Worm (Caenorhabditis elegans): ENCODE data around the gene gadr-2.
A peak's percentile ranks its signal among the peaks of the same experiment; 100 is the strongest.

The gadr-2 gene

DNA sequence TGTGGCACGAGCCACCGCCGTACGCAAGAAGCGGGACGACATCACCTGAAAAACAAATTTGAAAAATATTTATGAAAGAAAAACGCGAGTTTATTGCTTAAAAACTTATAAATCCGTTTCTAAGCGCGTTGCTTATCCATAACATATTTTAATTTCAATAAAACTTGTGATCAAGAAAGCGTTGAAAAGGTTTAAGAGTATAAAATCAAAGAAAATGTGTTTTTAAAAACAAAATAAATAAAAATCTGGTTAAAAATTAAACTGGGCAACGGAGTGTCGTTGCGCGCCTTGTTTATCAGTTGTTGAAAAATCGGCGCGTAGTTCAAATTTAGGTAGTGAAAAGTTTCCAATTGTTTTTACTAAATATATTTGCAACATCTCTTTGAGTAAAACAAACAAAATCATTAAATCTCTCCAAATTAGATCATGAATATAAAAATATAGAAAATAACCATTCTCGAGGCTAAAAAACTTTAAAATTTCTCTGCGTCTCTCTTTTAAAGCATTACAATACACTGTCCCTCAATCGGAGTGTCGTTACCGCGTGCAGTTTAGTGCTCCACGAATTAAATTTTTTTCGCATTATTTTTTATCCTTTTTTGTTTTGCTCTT lies 40.0 kb upstream of the gadr-2 start, which contains the start of gene ndua-5:
ndua-5 (minus strand) TSS at position 51 of the 612 bp plus-strand sequence.
- peak; percentile 11 for TF ChIP-seq F13C5.2 (tag; optimal IDR thresholded peaks at IDR 0.05)
- TF ChIP-seq ama-1 (optimal IDR thresholded peaks at IDR 0.05), result no peak

DNA sequence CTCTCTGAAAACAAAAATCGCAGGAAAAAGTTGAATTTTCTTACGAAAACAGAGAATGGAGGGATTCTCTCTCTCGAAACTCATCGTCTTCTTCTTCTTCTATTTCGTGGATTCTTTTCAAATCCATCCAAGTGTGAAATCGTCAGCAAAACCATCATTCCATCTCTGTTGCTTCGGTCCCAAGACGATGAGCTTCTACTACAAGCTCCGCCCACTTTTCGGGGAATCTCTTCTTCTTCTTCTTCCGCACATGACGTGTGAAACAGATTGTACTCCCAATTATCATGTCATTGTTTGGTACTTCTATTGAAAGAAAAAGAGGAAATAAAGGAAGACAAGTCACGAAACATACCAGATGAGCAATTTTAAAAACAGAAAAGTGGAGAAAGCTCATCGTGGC lies 38.2 kb upstream of the gadr-2 start:
- TF ChIP-seq ceh-13 (GFP tag; optimal IDR thresholded peaks at IDR 0.05) (no peak), B0310.2 (tag; optimal IDR thresholded peaks at IDR 0.05) (no peak), hnd-1 (tag; optimal IDR thresholded peaks at IDR 0.05) (no peak), ama-1 (optimal IDR thresholded peaks at IDR 0.05) (no peak), tbx-11 (GFP tag; IDR thresholded peaks at IDR 0.05) (no peak), scrt-1 (GFP tag; IDR thresholded peaks at IDR 0.05) (no peak), hmg-4 (GFP tag; optimal IDR thresholded peaks at IDR 0.05) (no peak), hmbx-1 (tag; optimal IDR thresholded peaks at IDR 0.05) (no peak), tbx-37 (GFP tag; conservative IDR thresholded peaks at IDR 0.05) (no peak), sea-1 (GFP tag; conservative IDR thresholded peaks at IDR 0.05) (no peak), tra-4 (tag; optimal IDR thresholded peaks at IDR 0.05) (no peak), F13C5.2 (tag; optimal IDR thresholded peaks at IDR 0.05) (no peak), ets-7 (tag; optimal IDR thresholded peaks at IDR 0.05) (no peak), flt-1 (GFP tag; IDR thresholded peaks at IDR 0.05) (no peak), aly-1 (tag; optimal IDR thresholded peaks at IDR 0.05) (no peak), ceh-36 (tag; optimal IDR thresholded peaks at IDR 0.05) (no peak), pes-1 (GFP tag; IDR thresholded peaks at IDR 0.05) (no peak)

DNA sequence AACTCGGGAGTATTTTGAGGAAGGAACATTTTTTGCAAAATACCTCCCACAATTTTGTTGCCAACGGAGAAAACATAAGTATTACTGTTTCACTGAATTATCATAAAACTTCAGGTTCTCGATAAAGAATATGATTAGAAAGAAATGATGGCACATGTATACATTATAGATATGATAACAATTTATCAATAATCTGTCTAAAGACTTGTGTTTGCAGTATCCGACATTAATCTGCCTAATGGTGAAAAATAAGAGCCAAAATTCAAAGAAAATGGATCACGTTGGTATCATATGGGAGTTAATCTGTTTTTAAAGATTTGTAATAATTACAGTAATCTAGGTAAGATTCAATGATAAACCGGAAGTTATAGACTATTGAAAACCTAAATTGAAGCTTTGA lies 35.7 kb upstream of the gadr-2 start:
- TF ChIP-seq scrt-1 (GFP tag; IDR thresholded peaks at IDR 0.05) (no peak), B0310.2 (tag; optimal IDR thresholded peaks at IDR 0.05) (no peak), hnd-1 (tag; optimal IDR thresholded peaks at IDR 0.05) (no peak), pes-1 (GFP tag; IDR thresholded peaks at IDR 0.05) (no peak), hmbx-1 (tag; optimal IDR thresholded peaks at IDR 0.05) (no peak), ceh-36 (tag; optimal IDR thresholded peaks at IDR 0.05) (no peak)

DNA sequence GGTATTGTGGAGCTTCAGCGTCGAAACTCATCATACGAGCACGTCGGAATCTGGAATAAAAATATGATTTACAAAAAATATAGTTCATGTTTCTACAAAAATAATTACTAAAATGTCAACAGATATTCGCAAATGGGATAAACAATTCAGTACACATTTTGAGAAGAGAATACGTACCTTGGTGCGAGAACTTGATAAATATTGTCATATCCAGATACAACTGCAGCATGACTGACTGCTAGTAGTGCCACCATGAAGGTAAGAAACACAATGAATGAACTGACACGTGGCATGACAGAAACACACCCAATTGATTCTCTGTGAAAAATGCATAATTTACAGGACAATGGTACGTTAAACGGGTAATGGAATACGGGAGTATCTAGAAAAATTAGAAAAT lies 33.7 kb upstream of the gadr-2 start, which contains the start of gene nlp-35:
nlp-35 (minus strand) TSS at position 319 of the 400 bp plus-strand sequence.
- TF ChIP-seq aly-1 (tag; optimal IDR thresholded peaks at IDR 0.05) (no peak), ceh-13 (GFP tag; optimal IDR thresholded peaks at IDR 0.05) (no peak), hnd-1 (tag; optimal IDR thresholded peaks at IDR 0.05) (no peak), hmbx-1 (tag; optimal IDR thresholded peaks at IDR 0.05) (no peak), tbx-11 (GFP tag; IDR thresholded peaks at IDR 0.05) (no peak), scrt-1 (GFP tag; IDR thresholded peaks at IDR 0.05) (no peak), F13C5.2 (tag; optimal IDR thresholded peaks at IDR 0.05) (no peak)

DNA sequence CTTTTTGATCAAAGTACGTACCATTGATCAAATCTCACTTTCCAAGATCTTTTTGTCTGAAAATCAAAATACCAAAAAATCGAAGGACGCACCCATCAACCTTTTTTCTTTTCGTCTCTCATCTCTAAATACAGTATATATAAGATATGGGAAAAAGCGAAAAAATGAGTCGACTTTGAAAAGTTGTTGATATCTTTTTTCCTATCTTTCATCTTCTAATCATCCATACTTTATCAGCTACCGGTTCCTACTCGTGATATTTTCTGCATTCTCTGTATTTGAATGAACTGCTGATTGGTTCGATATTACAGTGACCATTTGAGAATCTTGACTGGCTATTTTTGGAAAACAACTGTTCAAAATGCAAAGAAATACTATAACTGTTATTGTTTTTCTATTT lies 31.9 kb upstream of the gadr-2 start, which contains the start of gene C33A12.19:
C33A12.19 (plus strand) TSS at position 169 of the 400 bp plus-strand sequence.
- TF ChIP-seq ceh-13 (GFP tag; optimal IDR thresholded peaks at IDR 0.05) (no peak), B0310.2 (tag; optimal IDR thresholded peaks at IDR 0.05) (no peak), hmbx-1 (tag; optimal IDR thresholded peaks at IDR 0.05) (no peak), tra-4 (tag; optimal IDR thresholded peaks at IDR 0.05) (no peak), flt-1 (GFP tag; IDR thresholded peaks at IDR 0.05) (no peak)

ce11 chrIV:9514132-9514531 lies 29.2 kb upstream of the gadr-2 start:
- TF ChIP-seq hmbx-1 (tag; optimal IDR thresholded peaks at IDR 0.05), result no peak
- TF ChIP-seq flt-1 (GFP tag; IDR thresholded peaks at IDR 0.05), result no peak
- TF ChIP-seq tra-4 (tag; optimal IDR thresholded peaks at IDR 0.05), result no peak
- no peak for TF ChIP-seq scrt-1 (GFP tag; IDR thresholded peaks at IDR 0.05)
- no peak for TF ChIP-seq hmg-4 (GFP tag; optimal IDR thresholded peaks at IDR 0.05)
- TF ChIP-seq ets-7 (tag; optimal IDR thresholded peaks at IDR 0.05), result no peak
- no peak for TF ChIP-seq tbx-11 (GFP tag; IDR thresholded peaks at IDR 0.05)
- no peak for TF ChIP-seq pes-1 (GFP tag; IDR thresholded peaks at IDR 0.05)

ce11 chrIV:9513360-9513777 lies 28.4 kb upstream of the gadr-2 start:
- TF ChIP-seq B0310.2 (tag; optimal IDR thresholded peaks at IDR 0.05), result no peak
- no peak for TF ChIP-seq scrt-1 (GFP tag; IDR thresholded peaks at IDR 0.05)
- no peak for TF ChIP-seq tra-4 (tag; optimal IDR thresholded peaks at IDR 0.05)
- TF ChIP-seq ceh-13 (GFP tag; optimal IDR thresholded peaks at IDR 0.05), result no peak
- no peak for TF ChIP-seq hmg-4 (GFP tag; optimal IDR thresholded peaks at IDR 0.05)
- no peak for TF ChIP-seq tbx-11 (GFP tag; IDR thresholded peaks at IDR 0.05)
- TF ChIP-seq hmbx-1 (tag; optimal IDR thresholded peaks at IDR 0.05), result no peak
- no peak for TF ChIP-seq tbx-37 (GFP tag; conservative IDR thresholded peaks at IDR 0.05)
- TF ChIP-seq aly-1 (tag; optimal IDR thresholded peaks at IDR 0.05), result no peak
- TF ChIP-seq ama-1 (optimal IDR thresholded peaks at IDR 0.05), result no peak

DNA sequence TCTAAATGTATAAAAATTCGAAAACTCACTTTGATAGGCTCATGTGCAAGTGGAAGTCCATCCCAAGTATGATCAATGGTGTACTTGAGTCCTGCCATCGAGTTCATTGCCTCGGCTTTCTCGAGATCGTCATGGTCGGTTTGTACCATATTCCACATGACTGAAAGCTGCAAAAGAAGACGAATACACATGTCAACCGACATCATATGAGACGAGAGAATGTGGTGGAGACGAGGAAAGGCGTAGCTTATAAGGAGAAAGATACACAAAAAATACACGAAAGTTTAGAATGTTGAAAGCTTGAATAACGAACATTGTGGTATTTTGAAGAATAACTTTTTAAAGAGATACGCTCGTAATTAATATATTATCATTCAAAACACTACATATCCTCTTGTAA lies 27.9 kb upstream of the gadr-2 start, which contains the start of gene C33A12.3:
C33A12.3 (minus strand) TSS at position 167 of the 400 bp plus-strand sequence.
- TF ChIP-seq ets-7 (tag; optimal IDR thresholded peaks at IDR 0.05) (no peak), sea-1 (GFP tag; conservative IDR thresholded peaks at IDR 0.05) (no peak), tbx-11 (GFP tag; IDR thresholded peaks at IDR 0.05) (no peak), tbx-37 (GFP tag; conservative IDR thresholded peaks at IDR 0.05) (no peak), aly-1 (tag; optimal IDR thresholded peaks at IDR 0.05) (no peak), pes-1 (GFP tag; IDR thresholded peaks at IDR 0.05) (no peak), hmbx-1 (tag; optimal IDR thresholded peaks at IDR 0.05) (no peak), hnd-1 (tag; optimal IDR thresholded peaks at IDR 0.05) (no peak), hmg-4 (GFP tag; optimal IDR thresholded peaks at IDR 0.05) (no peak), ama-1 (optimal IDR thresholded peaks at IDR 0.05) (no peak), ceh-36 (tag; optimal IDR thresholded peaks at IDR 0.05) (no peak), scrt-1 (GFP tag; IDR thresholded peaks at IDR 0.05) (no peak)

All from whole organism, early embryonic.